Fruit fly (Drosophila melanogaster) Kc167 (cell line): ENCODE measurements around the gene Tsp.

ENCODE experiments used
- Myc ChIP-seq: fragments of >200 bp; optimal IDR thresholded peaks from 2 replicates; lab custom pipeline; 2017; ENCODE audit warnings: missing external identifiers
- Sin3A ChIP-seq: fragments of >200 bp; optimal IDR thresholded peaks from 2 replicates; lab custom pipeline; 2018; ENCODE audit warnings: missing external identifiers
- h ChIP-seq: fragments of >200 bp; optimal IDR thresholded peaks from 3 replicates; lab custom pipeline; 2018; ENCODE audit warnings: missing external identifiers
- insv ChIP-seq: fragments of >200 bp; optimal IDR thresholded peaks from 3 replicates; lab custom pipeline; 2018; ENCODE audit warnings: missing external identifiers
- psq ChIP-seq: fragments of >200 bp; optimal IDR thresholded peaks from 2 replicates; lab custom pipeline; 2017; ENCODE audit warnings: missing external identifiers
- ttk ChIP-seq: sonication (Bioruptor generic); optimal IDR thresholded peaks from 2 replicates; lab custom pipeline; 2017; ENCODE audit warnings: missing external identifiers

DNA sequence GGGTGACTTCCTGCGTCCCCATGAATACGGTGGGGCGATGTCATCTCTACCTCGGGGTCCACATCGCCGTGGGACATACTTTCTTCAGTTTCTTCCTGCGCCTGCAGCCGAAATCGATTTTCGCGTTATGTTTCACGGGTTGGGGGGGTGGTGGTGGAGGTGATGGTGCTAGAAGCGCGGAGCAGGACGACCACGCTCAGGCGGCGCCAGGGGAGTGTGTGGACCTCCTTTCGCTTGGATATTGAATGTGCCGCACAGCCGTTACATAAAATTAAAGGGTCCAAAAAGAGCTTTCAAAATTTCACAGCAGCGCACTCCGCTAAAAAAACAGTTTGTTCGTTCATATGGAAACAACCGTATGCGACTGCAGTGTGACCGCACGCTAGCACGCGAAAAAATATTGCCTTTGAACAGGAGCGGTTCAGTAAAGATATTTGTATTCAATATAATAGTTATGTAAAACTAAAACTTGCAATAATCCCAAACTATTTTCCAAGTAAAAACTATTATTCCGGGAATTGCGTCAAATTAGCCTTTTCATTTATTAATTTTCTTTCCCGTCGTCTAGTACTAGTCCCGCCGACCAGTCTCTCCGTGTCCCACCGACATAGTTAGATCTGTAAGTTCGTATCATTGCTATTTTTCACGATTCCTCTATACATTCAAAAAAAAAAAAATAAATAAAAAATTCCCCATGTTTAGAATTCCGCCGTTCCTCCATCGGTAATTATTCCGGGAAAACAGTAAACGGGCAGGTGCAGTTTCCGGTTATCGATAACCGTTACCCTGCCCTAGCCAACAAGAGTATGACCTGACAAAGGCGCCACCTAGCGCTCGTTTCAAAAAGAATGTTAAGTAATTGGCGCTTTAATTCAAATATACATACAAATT, 24.6 kb downstream of the Tsp start, which contains the start of gene Nhe3:
- TF ChIP-seq h (lab: Kevin White, UChicago): no peak
- no peak for TF ChIP-seq insv (lab: Kevin White, UChicago)
- no peak for TF ChIP-seq Sin3A
- TF ChIP-seq psq (lab: Kevin White, UChicago): no peak
- TF ChIP-seq ttk: no peak
- TF ChIP-seq Myc (lab: Kevin White, UChicago): no peak
